Worm (Caenorhabditis elegans): ENCODE data around the gene C16A11.10.

ce11 chrII:4222983-4223382, 8.2 kb upstream of the C16A11.10 start, which contains the start of gene C16A11.5:
- TF ChIP-seq ama-1 (optimal IDR thresholded peaks at IDR 0.05) (no peak), sea-1 (GFP tag; conservative IDR thresholded peaks at IDR 0.05) (no peak), pes-1 (GFP tag; IDR thresholded peaks at IDR 0.05) (no peak), scrt-1 (GFP tag; IDR thresholded peaks at IDR 0.05) (no peak), ceh-13 (GFP tag; optimal IDR thresholded peaks at IDR 0.05) (no peak), tra-4 (tag; optimal IDR thresholded peaks at IDR 0.05) (no peak), aly-1 (tag; optimal IDR thresholded peaks at IDR 0.05) (no peak), ceh-36 (tag; optimal IDR thresholded peaks at IDR 0.05) (no peak), hmbx-1 (tag; optimal IDR thresholded peaks at IDR 0.05) (no peak), flt-1 (GFP tag; IDR thresholded peaks at IDR 0.05) (no peak), ets-7 (tag; optimal IDR thresholded peaks at IDR 0.05) (no peak), B0310.2 (tag; optimal IDR thresholded peaks at IDR 0.05) (no peak), hnd-1 (tag; optimal IDR thresholded peaks at IDR 0.05) (no peak)

All from whole organism, early embryonic.